Worm (Caenorhabditis elegans): ENCODE measurements around the gene F54D1.6.
"Not testable (repeated sequence)": the region's sequence is repeated elsewhere in the genome, so short reads cannot be mapped to it uniquely, and the experiment has no call there.

DNA sequence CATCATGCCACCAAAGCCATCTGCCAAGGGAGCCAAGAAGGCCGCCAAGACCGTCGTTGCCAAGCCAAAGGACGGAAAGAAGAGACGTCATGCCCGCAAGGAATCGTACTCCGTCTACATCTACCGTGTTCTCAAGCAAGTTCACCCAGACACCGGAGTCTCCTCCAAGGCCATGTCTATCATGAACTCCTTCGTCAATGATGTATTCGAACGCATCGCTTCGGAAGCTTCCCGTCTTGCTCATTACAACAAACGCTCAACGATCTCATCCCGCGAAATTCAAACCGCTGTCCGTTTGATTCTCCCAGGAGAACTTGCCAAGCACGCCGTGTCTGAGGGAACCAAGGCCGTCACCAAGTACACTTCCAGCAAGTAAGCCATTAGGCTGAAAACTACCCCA is 37.1 kb downstream of the F54D1.6 start, which contains the start of gene his-48:
- not testable (repeated sequence) for TF ChIP-seq fos-1, nhr-77, ceh-82, pqm-1 (tag; optimal IDR thresholded peaks at IDR 0.05)

All from whole organism, L1 larva.